ENCODE assay signal across 2 worm cellular contexts in genomic region chrV:7742485-7742959, ce11.
TF ChIP-seq lines count a peak whose summit lies in the region.

Gene fbxl-5 (plus strand): TSS chrV:7742909.

TF ChIP-seq in whole organism, L4 larva, 104 proteins besides CTCF, POLR2A, EP300 and RAD21:
- no peak for TF ChIP-seq nhr-6 (tag; optimal IDR thresholded peaks at IDR 0.05; lab: Kevin White, UChicago)
- TF ChIP-seq dve-1 (tag; optimal IDR thresholded peaks at IDR 0.05; lab: Kevin White, UChicago; ENCODE audit: insufficient read depth): peak; percentile 30
- no peak for TF ChIP-seq egl-43 (GFP tag; IDR thresholded peaks at IDR 0.05; lab: Robert Waterston, UW)
- TF ChIP-seq hlh-11 (tag; optimal IDR thresholded peaks at IDR 0.05; lab: Kevin White, UChicago): peak; percentile 13
- TF ChIP-seq zag-1 (tag; optimal IDR thresholded peaks at IDR 0.05; lab: Kevin White, UChicago): no peak
- peak; percentile 85 for TF ChIP-seq tra-1 (GFP tag; IDR thresholded peaks at IDR 0.05; lab: Robert Waterston, UW)
- peak; percentile 83 for TF ChIP-seq dmd-6 (GFP tag; IDR thresholded peaks at IDR 0.05; lab: Robert Waterston, UW)

TF ChIP-seq in whole organism, young adult, 124 proteins besides CTCF, POLR2A, EP300 and RAD21:
- TF ChIP-seq let-607 (tag; optimal IDR thresholded peaks at IDR 0.05; lab: Kevin White, UChicago) (peak; percentile 33 to 60), cebp-1 (GFP tag; IDR thresholded peaks at IDR 0.05; lab: Robert Waterston, UW) (no peak), cebp-1 (tag; optimal IDR thresholded peaks at IDR 0.05; lab: Kevin White, UChicago) (peak; percentile 36), ztf-22 (GFP tag; optimal IDR thresholded peaks at IDR 0.05; lab: Kevin White, UChicago) (peak; percentile 27), tbx-9 (tag; optimal IDR thresholded peaks at IDR 0.05; lab: Kevin White, UChicago; ENCODE audit: borderline replicate concordance) (no peak), nhr-80 (tag; optimal IDR thresholded peaks at IDR 0.05; lab: Kevin White, UChicago) (peak; percentile 78)
